Worm (Caenorhabditis elegans) whole organism, L4/young adult: ENCODE results near the gene C18A11.1.

Source experiments
- W03F9.2 ChIP-seq: fragments of 150-350 bp; optimal IDR thresholded peaks from 2 replicates; lab custom pipeline; 2014; ENCODE audit warnings: missing biosample characterization, missing genetic modification characterization
- dao-5 ChIP-seq: sonication (generic microtip); optimal IDR thresholded peaks from 2 replicates; lab custom pipeline; 2016; ENCODE audit warnings: missing genotype, missing genetic modification characterization, moderate library complexity, missing compliant biosample characterization
- him-1 ChIP-seq: sonication (generic microtip); optimal IDR thresholded peaks from 2 replicates; lab custom pipeline; 2016; ENCODE audit warnings: missing genotype, missing genetic modification reagents, missing genetic modification characterization, missing compliant biosample characterization

C18A11.1 gene

DNA sequence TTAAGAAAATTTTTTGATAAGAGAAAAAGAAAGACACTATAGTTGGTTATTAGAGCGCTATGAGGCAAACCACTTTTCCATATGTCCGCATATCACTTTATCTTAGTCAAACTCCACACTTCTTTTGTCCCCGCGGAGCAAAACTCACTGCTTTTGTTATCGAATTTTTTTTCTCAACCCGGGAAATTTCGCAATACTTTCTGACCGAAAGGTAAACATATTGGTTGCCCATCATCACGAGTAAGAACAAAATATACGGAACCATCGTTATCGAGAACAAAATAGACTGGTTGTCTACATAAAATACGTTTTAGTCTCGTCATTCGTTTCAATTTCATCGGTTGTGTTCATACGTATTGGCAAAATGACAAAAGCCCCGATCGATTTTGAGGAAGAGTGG, at the start of gene C18A11.1:
C18A11.1 (plus strand) TSS at position 36 of the 400 bp plus-strand sequence.
- no peak for TF ChIP-seq him-1 (tag; lab: Kevin White, UChicago)
- TF ChIP-seq dao-5: no peak
- TF ChIP-seq W03F9.2 (tag; lab: Kevin White, UChicago): peak; percentile 53

DNA sequence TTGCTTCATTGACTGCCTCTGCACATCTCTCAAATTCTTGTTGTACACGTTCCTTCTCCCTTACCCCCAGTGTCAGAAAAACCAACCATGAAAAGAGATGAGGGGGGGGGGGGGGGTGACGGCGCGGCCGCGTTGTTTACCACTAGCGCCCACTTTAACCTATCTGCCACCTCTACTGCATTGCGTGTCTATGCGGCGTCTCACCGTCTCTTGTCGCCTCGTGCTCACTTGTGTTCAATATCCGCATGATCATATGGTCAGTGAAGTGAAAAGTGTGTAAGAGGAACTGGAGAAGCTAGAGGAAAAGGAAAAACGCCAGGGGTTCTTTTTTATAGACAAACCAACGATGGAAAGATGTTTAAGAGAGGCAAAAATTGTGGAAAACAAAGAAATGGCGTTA, 49.5 kb upstream of the C18A11.1 start:
- TF ChIP-seq him-1 (tag; lab: Kevin White, UChicago) (peak; percentile 86), dao-5 (peak; percentile 16), W03F9.2 (tag; lab: Kevin White, UChicago) (peak; percentile 2)

DNA sequence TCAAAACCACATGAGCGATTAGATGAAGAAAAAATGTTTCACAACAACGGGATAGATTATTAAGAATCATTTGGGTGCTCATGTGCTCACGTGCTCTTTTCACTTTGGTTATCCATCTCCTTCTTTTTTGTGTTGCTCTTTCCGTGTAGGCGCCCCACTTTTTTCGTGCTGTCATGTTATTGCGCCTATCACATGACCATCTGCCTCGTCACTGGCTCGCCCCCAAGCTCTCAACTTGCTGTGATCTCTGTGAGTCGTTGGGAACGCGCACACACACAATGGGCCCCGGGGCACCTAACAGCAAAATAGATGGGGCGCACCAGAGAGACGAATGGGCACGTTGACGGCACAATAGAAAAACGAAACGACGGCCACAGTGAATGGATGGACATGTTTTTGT, 47.5 kb upstream of the C18A11.1 start:
- TF ChIP-seq W03F9.2 (tag; lab: Kevin White, UChicago) (no peak), him-1 (tag; lab: Kevin White, UChicago) (peak; percentile 89)

DNA sequence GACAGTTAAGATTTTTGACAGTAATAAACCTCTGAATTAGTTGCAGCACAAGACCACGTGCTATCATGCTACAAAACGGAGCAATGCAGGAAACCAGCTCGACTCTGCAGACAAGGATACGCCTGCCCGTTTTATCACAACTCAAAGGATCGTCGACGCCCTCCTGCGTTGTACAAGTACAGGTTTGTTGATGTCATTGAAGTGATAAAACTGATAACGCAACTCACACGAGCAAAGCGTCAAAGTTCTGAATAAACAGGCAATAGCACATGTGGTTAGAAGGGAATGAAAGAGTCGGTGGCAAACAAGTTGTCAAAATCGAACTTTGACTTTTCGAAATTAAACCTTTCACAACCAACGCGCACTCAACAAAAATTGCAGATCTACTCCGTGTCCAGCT, 46.4 kb upstream of the C18A11.1 start:
- no peak for TF ChIP-seq him-1 (tag; lab: Kevin White, UChicago)
- no peak for TF ChIP-seq W03F9.2 (tag; lab: Kevin White, UChicago)
- no peak for TF ChIP-seq dao-5

DNA sequence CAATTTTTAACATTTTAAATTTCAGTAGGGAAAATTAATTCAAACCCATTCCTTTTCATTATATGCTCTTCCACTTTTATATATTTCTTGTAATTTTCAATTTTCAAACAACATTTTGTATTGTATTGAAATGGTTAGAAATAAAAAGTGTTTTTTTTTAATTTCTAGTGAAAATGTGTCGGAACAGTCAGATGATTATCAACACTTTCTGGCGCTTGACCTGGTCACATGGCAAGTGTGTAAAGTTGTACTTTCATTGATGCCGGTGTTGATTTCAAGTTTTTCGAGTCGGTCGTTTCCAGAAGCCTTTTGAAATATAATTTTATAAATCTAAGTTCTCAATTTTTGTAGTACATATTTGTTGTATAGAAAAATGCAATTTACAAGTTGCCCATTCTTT, 42.4 kb upstream of the C18A11.1 start:
- TF ChIP-seq dao-5: no peak
- no peak for TF ChIP-seq him-1 (tag; lab: Kevin White, UChicago)
- no peak for TF ChIP-seq W03F9.2 (tag; lab: Kevin White, UChicago)

DNA sequence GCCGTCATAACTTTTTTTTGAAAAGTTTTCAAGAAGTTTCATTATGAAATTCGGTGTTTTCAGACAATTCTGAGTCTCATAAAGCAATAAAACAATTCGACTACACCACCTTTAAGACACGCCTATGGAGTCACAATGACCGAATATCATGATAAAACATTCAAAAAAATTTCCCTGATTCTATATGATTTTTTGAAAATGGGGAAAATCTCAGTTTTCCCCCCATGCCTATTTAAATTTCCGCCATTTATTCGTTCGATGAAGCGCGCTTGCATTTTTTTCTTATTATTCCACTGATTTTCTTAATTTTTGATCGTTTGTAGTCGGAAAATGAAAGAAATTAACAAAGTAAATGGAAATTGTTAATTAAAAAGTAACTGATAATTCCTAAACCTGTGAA, 41.6 kb upstream of the C18A11.1 start:
- no peak for TF ChIP-seq dao-5
- no peak for TF ChIP-seq W03F9.2 (tag; lab: Kevin White, UChicago)
- no peak for TF ChIP-seq him-1 (tag; lab: Kevin White, UChicago)

DNA sequence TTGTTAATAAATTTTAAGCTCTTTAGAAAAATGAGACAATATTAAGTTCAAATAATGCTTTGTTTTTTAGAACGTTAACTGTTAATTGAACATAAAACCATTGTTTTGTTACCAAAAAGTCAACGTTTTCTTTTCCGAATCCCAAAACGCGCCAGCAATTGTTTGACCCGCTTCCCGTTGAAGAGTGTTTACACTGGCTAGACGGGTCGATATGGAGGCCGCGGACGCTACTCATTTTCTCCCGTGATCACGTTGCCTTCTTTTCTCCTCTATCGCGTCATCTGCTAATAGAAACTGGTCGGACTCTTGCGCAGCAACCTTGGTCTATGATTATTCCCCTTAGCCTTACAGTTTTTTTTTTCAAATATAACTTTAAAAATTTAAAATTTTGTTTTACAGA, 40.0 kb upstream of the C18A11.1 start, which contains the start of gene C34D10.1:
C34D10.1 (plus strand) TSS at position 400 of the 400 bp plus-strand sequence.
- TF ChIP-seq dao-5 (no peak), him-1 (tag; lab: Kevin White, UChicago) (peak; percentile 17)

DNA sequence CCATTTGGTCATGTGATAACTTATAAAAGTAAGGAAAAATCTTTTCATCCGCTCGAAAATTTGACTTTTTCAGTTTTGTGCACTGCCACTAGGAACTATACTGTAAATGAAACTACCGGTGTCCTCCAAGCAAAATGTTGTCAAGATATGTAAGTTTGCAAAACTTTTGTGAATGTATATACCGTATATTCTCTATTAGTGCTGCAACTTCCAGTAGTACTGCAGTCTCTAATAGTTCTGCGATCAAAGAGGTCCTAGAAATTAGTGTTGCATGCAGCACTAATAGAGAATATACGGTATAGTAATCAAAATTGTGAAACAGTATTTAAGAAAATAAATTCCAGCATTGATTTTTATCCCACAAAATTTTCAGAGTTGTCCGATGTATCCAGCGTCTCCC, 39.1 kb upstream of the C18A11.1 start:
- TF ChIP-seq him-1 (tag; lab: Kevin White, UChicago) (no peak), dao-5 (no peak), W03F9.2 (tag; lab: Kevin White, UChicago) (no peak)

DNA sequence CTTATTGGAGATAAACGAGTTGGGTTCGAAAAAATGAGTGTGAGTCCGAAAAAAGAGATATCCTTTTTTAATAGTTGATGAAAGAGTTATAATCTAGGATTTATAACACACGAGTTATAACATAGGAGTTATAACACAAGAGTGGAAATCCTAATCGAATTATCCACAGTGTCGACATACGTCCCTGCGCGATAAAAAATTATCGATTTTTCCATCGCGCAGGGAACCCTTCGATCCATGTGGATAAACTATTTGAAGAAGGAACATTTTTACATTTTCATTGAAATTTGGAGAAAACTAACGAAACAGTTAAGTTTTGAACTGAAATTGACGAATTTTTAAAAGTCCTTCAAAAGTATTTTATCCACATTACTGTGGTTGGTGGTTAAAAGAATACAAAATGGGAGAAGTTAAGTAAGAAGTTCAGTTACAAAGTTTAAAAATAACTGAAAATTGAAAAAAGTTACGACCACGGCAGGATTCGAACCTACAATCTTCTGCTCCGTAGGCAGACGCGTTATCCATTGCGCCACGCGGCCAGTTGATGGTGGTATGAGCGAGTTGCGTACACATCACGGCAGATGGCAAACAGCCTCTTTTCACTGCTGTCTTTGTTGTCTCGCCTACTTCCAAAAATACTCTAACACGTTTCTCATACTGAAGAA, 32.8 kb upstream of the C18A11.1 start:
- peak; percentile 97 for TF ChIP-seq W03F9.2 (tag; lab: Kevin White, UChicago)
- peak; percentile 88 for TF ChIP-seq dao-5
- peak; percentile 99 for TF ChIP-seq him-1 (tag; lab: Kevin White, UChicago)

DNA sequence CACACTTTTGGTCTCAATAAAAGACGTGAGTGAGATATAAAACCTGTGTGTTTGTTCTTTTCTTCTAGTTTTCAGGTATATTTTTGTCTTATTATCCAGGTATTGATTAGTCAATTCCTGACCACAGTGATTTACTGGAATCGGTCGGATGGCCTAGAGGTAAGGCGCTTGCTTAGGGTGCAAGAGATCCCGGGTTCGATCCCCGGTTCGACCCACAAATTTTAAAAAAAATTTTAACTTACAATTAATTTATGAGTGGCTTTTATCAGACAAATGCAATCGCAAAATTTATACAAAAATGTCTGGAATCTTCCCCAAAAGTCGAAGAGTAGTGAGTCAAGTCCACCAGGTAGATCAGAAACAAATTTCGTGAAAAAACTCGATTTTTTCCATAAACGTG, 31.8 kb upstream of the C18A11.1 start:
- TF ChIP-seq dao-5: no peak
- TF ChIP-seq W03F9.2 (tag; lab: Kevin White, UChicago): no peak
- TF ChIP-seq him-1 (tag; lab: Kevin White, UChicago): no peak

DNA sequence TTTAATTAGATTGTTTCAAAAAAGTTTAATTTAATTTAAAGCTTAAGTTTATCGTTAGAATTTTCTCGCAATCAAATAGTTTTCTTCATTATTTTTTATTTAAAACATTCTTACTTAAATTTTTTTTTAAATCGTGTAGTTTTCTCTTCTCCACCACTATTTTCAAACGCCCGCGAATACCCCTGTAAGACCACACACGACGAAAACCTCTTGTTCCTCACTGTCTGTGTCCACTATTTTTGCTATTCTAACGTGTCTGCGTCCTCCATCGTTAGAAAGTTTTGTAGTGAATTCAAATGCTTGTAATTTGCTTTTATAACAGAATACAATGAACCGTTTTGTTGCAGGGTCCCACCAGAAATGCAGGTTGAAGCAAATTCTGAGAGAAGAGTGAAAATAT, 28.2 kb upstream of the C18A11.1 start, which contains the start of gene xol-1:
xol-1 (plus strand) TSS at position 347 of the 400 bp plus-strand sequence.
- no peak for TF ChIP-seq dao-5

DNA sequence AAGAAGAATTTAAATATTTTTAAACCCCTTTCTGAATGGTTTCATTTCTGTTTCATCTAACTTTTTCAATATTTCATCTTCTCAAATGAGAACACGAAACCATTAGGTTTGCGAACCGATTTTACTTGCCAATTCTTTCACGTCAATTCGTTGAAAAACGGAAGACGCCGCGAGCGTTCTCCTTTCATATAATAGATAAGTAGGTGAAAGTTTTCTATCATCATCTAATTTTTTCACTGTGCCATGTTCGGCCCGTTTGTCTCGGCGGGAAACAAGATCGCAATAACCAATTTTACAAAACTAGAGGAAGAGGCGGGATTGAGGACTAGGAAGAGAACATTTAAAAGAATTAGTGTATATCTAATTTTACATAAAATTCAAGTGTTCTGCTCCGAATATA, 24.0 kb upstream of the C18A11.1 start, which contains the start of gene C18A11.4:
C18A11.4 (plus strand) TSS at position 367 of the 400 bp plus-strand sequence.
- TF ChIP-seq W03F9.2 (tag; lab: Kevin White, UChicago): no peak

DNA sequence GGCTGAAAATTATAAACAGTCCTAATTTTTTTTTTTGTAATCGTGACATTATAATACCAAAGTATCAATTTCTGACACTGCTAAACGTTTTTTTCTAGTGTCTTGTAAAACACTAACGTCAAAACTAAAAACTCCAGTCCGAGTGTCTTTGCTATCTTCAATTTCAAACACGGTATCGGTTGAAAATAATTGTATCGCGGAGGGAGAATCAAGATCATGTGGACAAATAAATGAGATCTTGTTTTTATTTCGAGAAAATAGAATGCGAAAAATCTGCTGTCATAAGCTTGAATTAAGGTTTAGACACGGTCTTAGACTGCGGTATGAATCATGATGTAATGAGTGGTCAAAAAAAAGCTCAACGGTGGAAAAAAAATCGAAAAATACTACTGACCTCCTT, 20.5 kb upstream of the C18A11.1 start:
- TF ChIP-seq dao-5: no peak
- TF ChIP-seq him-1 (tag; lab: Kevin White, UChicago): no peak
- TF ChIP-seq W03F9.2 (tag; lab: Kevin White, UChicago): no peak

DNA sequence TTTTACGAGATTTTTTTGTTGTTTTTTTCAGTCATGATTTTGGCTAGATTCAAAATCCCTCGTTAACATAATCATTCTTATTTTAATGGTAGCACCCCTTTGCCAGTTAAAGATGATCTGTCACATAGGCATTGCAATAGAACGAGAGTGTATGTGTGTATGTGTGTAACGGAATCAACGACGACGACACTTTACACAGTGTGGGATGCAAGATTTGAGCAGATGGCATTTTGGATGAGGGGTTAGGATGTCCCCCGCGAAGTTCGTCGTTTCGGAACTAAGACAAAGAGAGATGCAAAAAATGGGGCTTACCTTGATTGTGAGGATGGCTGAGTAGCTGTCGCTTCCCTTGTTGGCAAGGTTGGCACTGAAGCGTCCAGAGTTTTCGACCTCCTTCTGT, 17.1 kb upstream of the C18A11.1 start:
- TF ChIP-seq him-1 (tag; lab: Kevin White, UChicago) (no peak), dao-5 (no peak), W03F9.2 (tag; lab: Kevin White, UChicago) (no peak)

DNA sequence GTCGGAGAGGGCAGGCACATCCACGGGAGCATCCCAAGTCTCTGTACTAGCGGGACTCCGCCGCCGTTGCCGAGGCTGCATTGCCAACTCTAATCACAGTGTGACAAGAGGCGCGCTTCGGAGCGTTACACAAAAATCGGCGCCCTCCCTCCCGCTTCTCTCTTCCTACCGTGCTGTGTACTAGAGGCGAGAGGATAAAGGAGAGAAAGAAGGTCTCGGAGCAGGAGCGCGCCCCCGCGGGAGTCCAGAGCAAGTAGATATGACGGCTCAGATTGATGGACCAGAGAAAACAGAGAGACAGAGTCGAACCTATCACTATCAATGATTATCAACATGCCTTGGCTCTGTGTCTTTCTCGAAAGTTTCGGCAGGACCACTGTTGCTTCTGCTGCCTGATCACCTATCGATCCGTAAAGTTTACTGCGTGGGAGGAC, 16.1 kb upstream of the C18A11.1 start:
- TF ChIP-seq W03F9.2 (tag; lab: Kevin White, UChicago) (no peak), him-1 (tag; lab: Kevin White, UChicago) (no peak), dao-5 (no peak)
